Worm (Caenorhabditis elegans) whole organism, L4 larva: ENCODE measurements around the gene slc-25A18.1.

Experiments used
- D1046.2 ChIP-seq: fragments of 200-800 bp; sonication (Bioruptor generic); IDR thresholded peaks from 2 replicates; pipeline ENCODE4 v1.3.6; 2022; ENCODE audit warnings: missing genetic modification characterization, missing compliant biosample characterization
- F26F4.8 ChIP-seq: fragments of 200-800 bp; sonication (Bioruptor generic); conservative IDR thresholded peaks from 2 replicates; pipeline ENCODE4 v1.3.6; 2022; ENCODE audit warnings: missing genetic modification characterization, missing compliant biosample characterization
- F49E8.2 ChIP-seq: sonication (generic microtip); optimal IDR thresholded peaks from 2 replicates; lab custom pipeline; 2016; ENCODE audit warnings: missing compliant biosample characterization, mild to moderate bottlenecking, missing genetic modification characterization, borderline replicate concordance
- R02D3.7 ChIP-seq: fragments of 150-350 bp; sonication (generic microtip); optimal IDR thresholded peaks from 3 replicates; lab custom pipeline; 2014; ENCODE audit warnings: missing biosample characterization, missing genetic modification characterization
- ZK337.2 ChIP-seq: fragments of 200-800 bp; sonication (Bioruptor generic); IDR thresholded peaks from 2 replicates; pipeline ENCODE4 v1.3.6; 2022; ENCODE audit warnings: missing genetic modification reagents, missing genetic modification characterization, missing compliant biosample characterization
- ZK546.5 ChIP-seq, 2 experiments: sonication (generic microtip); optimal IDR thresholded peaks; 2 replicates each; lab custom pipeline; 2017; ENCODE audit warnings: missing biosample characterization in 2 of 2, missing genetic modification characterization in 2 of 2
- aha-1 ChIP-seq: fragments of 150-350 bp; peaks from one replicate; lab custom pipeline; 2014; ENCODE audit warnings: missing biosample characterization, missing genetic modification characterization
- aly-2 ChIP-seq: sonication (generic microtip); optimal IDR thresholded peaks from 2 replicates; lab custom pipeline; 2018; ENCODE audit warnings: missing biosample characterization, missing genetic modification characterization
- arid-1 ChIP-seq: fragments of 200-800 bp; sonication (Bioruptor generic); conservative IDR thresholded peaks from 2 replicates; pipeline ENCODE4 v1.3.6; 2022; ENCODE audit warnings: missing genetic modification reagents, missing genetic modification characterization, missing compliant biosample characterization
- ceh-20 ChIP-seq: fragments of 200-800 bp; sonication (Bioruptor generic); IDR thresholded peaks from 2 replicates; pipeline ENCODE4 v1.3.6; 2022; ENCODE audit warnings: missing genetic modification reagents, missing genetic modification characterization, missing compliant biosample characterization
- ceh-28 ChIP-seq: fragments of 150-350 bp; optimal IDR thresholded peaks from 2 replicates; lab custom pipeline; 2014; ENCODE audit warnings: missing biosample characterization, missing genetic modification reagents, missing genetic modification characterization
- ceh-32 ChIP-seq: sonication (generic microtip); optimal IDR thresholded peaks from 2 replicates; lab custom pipeline; 2016; ENCODE audit warnings: mild to moderate bottlenecking, missing genetic modification characterization, missing compliant biosample characterization; ENCODE audit not compliant: poor library complexity
- ces-1 ChIP-seq: fragments of 150-350 bp; sonication (generic microtip); optimal IDR thresholded peaks from 4 replicates; lab custom pipeline; 2014; ENCODE audit warnings: missing biosample characterization, missing genetic modification reagents, missing genetic modification characterization
- daf-19 ChIP-seq: fragments of 200-800 bp; sonication (Bioruptor generic); conservative IDR thresholded peaks from 2 replicates; pipeline ENCODE4 v1.3.6; 2022; ENCODE audit warnings: missing genetic modification characterization, missing compliant biosample characterization
- daf-8 ChIP-seq: fragments of 200-800 bp; sonication (Bioruptor generic); IDR thresholded peaks from 2 replicates; pipeline ENCODE4 v1.3.6; 2022; ENCODE audit warnings: missing genetic modification characterization, missing compliant biosample characterization
- egl-27 ChIP-seq: sonication (generic microtip); optimal IDR thresholded peaks from 3 replicates; lab custom pipeline; 2017; ENCODE audit warnings: missing biosample characterization, missing genetic modification reagents, missing genetic modification characterization
- egl-43 ChIP-seq: fragments of 200-800 bp; sonication (Bioruptor generic); IDR thresholded peaks from 2 replicates; pipeline ENCODE4 v1.3.6; 2022; ENCODE audit warnings: missing genetic modification reagents, missing genetic modification characterization, missing compliant biosample characterization
- fos-1 ChIP-seq: fragments of 150-350 bp; optimal IDR thresholded peaks from 2 replicates; lab custom pipeline; 2014; ENCODE audit warnings: missing biosample characterization, missing genetic modification characterization
- hif-1 ChIP-seq, 2 experiments: sonication (generic microtip); optimal IDR thresholded peaks; 2 replicates each; lab custom pipeline; 2016 to 2017; ENCODE audit warnings: missing compliant biosample characterization in 2 of 2, missing genetic modification characterization in 2 of 2, missing genetic modification reagents in 2 of 2, missing genotype in 2 of 2, mild to moderate bottlenecking in 1 of 2
- hlh-30 ChIP-seq: sonication (generic microtip); optimal IDR thresholded peaks from 2 replicates; lab custom pipeline; 2017; ENCODE audit warnings: antibody characterized with exemption, mild to moderate bottlenecking, missing genetic modification characterization, missing compliant biosample characterization; ENCODE audit not compliant: insufficient read depth
- hmg-1.1 ChIP-seq: fragments of 200-800 bp; sonication (Bioruptor generic); IDR thresholded peaks from 2 replicates; pipeline ENCODE4 v1.3.6; 2022; ENCODE audit warnings: missing genetic modification reagents, missing genetic modification characterization, missing compliant biosample characterization
- lin-29 ChIP-seq: fragments of 200-800 bp; sonication (Bioruptor generic); IDR thresholded peaks from 2 replicates; pipeline ENCODE4 v1.3.6; 2022; ENCODE audit warnings: missing genetic modification reagents, missing genetic modification characterization, missing compliant biosample characterization
- lin-38 ChIP-seq: fragments of 200-800 bp; sonication (Bioruptor generic); IDR thresholded peaks from 2 replicates; pipeline ENCODE4 v1.3.6; 2022; ENCODE audit warnings: missing genetic modification reagents, missing genetic modification characterization, missing compliant biosample characterization
- madf-9 ChIP-seq: fragments of 200-800 bp; sonication (Bioruptor generic); conservative IDR thresholded peaks from 2 replicates; pipeline ENCODE4 v1.3.6; 2022; ENCODE audit warnings: missing genetic modification reagents, missing genetic modification characterization, missing compliant biosample characterization
- mep-1 ChIP-seq: fragments of 150-350 bp; sonication (generic microtip); optimal IDR thresholded peaks from 3 replicates; lab custom pipeline; 2014; ENCODE audit warnings: missing biosample characterization, missing genetic modification characterization
- mes-2 ChIP-seq: sonication (generic microtip); optimal IDR thresholded peaks from 2 replicates; lab custom pipeline; 2016; ENCODE audit warnings: missing genotype, mild to moderate bottlenecking, missing genetic modification characterization, missing compliant biosample characterization; ENCODE audit not compliant: poor library complexity, severe bottlenecking
- mxl-3 ChIP-seq: fragments of 200-800 bp; sonication (Bioruptor generic); optimal IDR thresholded peaks from 2 replicates; lab custom pipeline; 2018; ENCODE audit warnings: mild to moderate bottlenecking, missing genetic modification characterization, missing compliant biosample characterization
- nhr-11 ChIP-seq: fragments of 150-350 bp; optimal IDR thresholded peaks from 2 replicates; lab custom pipeline; 2014; ENCODE audit warnings: missing biosample characterization, missing genetic modification characterization
- nhr-28 ChIP-seq: fragments of 150-350 bp; optimal IDR thresholded peaks from 2 replicates; lab custom pipeline; 2014; ENCODE audit warnings: missing biosample characterization, missing genetic modification characterization
- nhr-41 ChIP-seq: fragments of 200-800 bp; sonication (Bioruptor generic); IDR thresholded peaks from 2 replicates; pipeline ENCODE4 v1.3.6; 2022; ENCODE audit warnings: missing genetic modification reagents, missing genetic modification characterization, missing compliant biosample characterization
- nhr-48 ChIP-seq: sonication (generic microtip); optimal IDR thresholded peaks from 2 replicates; lab custom pipeline; 2016; ENCODE audit warnings: mild to moderate bottlenecking, missing genetic modification characterization, missing compliant biosample characterization
- nhr-6 ChIP-seq: fragments of 150-350 bp; optimal IDR thresholded peaks from 2 replicates; lab custom pipeline; 2014; ENCODE audit warnings: missing biosample characterization, missing genetic modification characterization
- nhr-76 ChIP-seq: fragments of 150-350 bp; optimal IDR thresholded peaks from 2 replicates; lab custom pipeline; 2014; ENCODE audit warnings: missing biosample characterization, missing genetic modification characterization
- php-3 ChIP-seq: fragments of 200-800 bp; sonication (Bioruptor generic); IDR thresholded peaks from 2 replicates; pipeline ENCODE4 v1.3.6; 2022; ENCODE audit warnings: missing genetic modification reagents, missing genetic modification characterization, missing compliant biosample characterization
- pqm-1 ChIP-seq: sonication (generic microtip); optimal IDR thresholded peaks from 2 replicates; lab custom pipeline; 2017; ENCODE audit warnings: missing biosample characterization, missing genetic modification characterization
- rbr-2 ChIP-seq: sonication (generic microtip); optimal IDR thresholded peaks from 2 replicates; lab custom pipeline; 2016; ENCODE audit warnings: missing genotype, missing genetic modification characterization, missing compliant biosample characterization
- sdz-12 ChIP-seq: fragments of 200-800 bp; sonication (Bioruptor generic); optimal IDR thresholded peaks from 2 replicates; lab custom pipeline; 2018; ENCODE audit warnings: mild to moderate bottlenecking, missing genetic modification characterization, missing compliant biosample characterization
- snpc-4 ChIP-seq: fragments of 150-350 bp; optimal IDR thresholded peaks from 2 replicates; lab custom pipeline; 2014; ENCODE audit warnings: missing biosample characterization, missing genetic modification characterization
- spr-3 ChIP-seq: fragments of 200-800 bp; sonication (Bioruptor generic); optimal IDR thresholded peaks from 2 replicates; lab custom pipeline; 2018; ENCODE audit warnings: mild to moderate bottlenecking, missing genetic modification characterization, missing compliant biosample characterization
- unc-130 ChIP-seq: sonication (generic microtip); optimal IDR thresholded peaks from 2 replicates; lab custom pipeline; 2016; ENCODE audit warnings: missing genetic modification reagents, missing genetic modification characterization, missing compliant biosample characterization
- unc-62 ChIP-seq, 3 experiments: fragments of 150-350 bp in 1 of 3; sonication (generic microtip); optimal IDR thresholded peaks in 2 of 3; peaks in 1 of 3; 1 replicate in 1 of 3; 2 replicates in 2 of 3; lab custom pipeline; 2014 to 2017; ENCODE audit warnings: missing biosample characterization in 3 of 3, missing genetic modification characterization in 3 of 3, missing genetic modification reagents in 3 of 3, missing genotype in 1 of 3
- vab-7 ChIP-seq: fragments of 200-800 bp; sonication (Bioruptor generic); IDR thresholded peaks from 2 replicates; pipeline ENCODE4 v1.3.6; 2022; ENCODE audit warnings: missing genetic modification reagents, missing genetic modification characterization, missing compliant biosample characterization
- zip-2 ChIP-seq: fragments of 150-350 bp; optimal IDR thresholded peaks from 2 replicates; lab custom pipeline; 2014; ENCODE audit warnings: missing biosample characterization, missing genetic modification characterization
- ztf-7 ChIP-seq: fragments of 150-350 bp; optimal IDR thresholded peaks from 2 replicates; lab custom pipeline; 2014; ENCODE audit warnings: missing biosample characterization, missing genetic modification characterization

slc-25A18.1 gene

ce11 chrX:15047541-15047940, 43.8 kb upstream of the slc-25A18.1 start:
- TF ChIP-seq unc-62 (GFP tag; optimal IDR thresholded peaks at IDR 0.05 in 1 of 2; lab: Kevin White, UChicago) (peak in 1 of 2 experiments; percentile 57), unc-62 (tag; optimal IDR thresholded peaks at IDR 0.05; lab: Kevin White, UChicago) (no peak), rbr-2 (tag; lab: Kevin White, UChicago) (no peak), hmg-1.1 (GFP tag; lab: Robert Waterston, UW) (no peak), lin-38 (GFP tag; lab: Robert Waterston, UW) (no peak), aha-1 (tag; lab: Kevin White, UChicago) (peak; percentile 98)
- TF ChIP-seq, all 104 proteins: peak for 2

ce11 chrX:15045401-15045800, 41.7 kb upstream of the slc-25A18.1 start:
- TF ChIP-seq R02D3.7 (tag; lab: Kevin White, UChicago) = peak; percentile 50
- no peak for TF ChIP-seq nhr-41
- peak; percentile 13 for TF ChIP-seq mes-2 (tag; lab: Kevin White, UChicago)
- peak; percentile 42 for TF ChIP-seq hlh-30

ce11 chrX:15042549-15042948, 38.8 kb upstream of the slc-25A18.1 start:
- TF ChIP-seq mes-2 (tag; lab: Kevin White, UChicago) = no peak
- no peak for TF ChIP-seq nhr-6 (tag; lab: Kevin White, UChicago)
- TF ChIP-seq hif-1 (tag; optimal IDR thresholded peaks at IDR 0.05; lab: Kevin White, UChicago) = no peak
- no peak for TF ChIP-seq ZK546.5 (tag; optimal IDR thresholded peaks at IDR 0.05; lab: Kevin White, UChicago)
- no peak for TF ChIP-seq ceh-28 (tag; lab: Kevin White, UChicago)
- TF ChIP-seq sdz-12 (GFP tag; lab: Kevin White, UChicago) = no peak
- TF ChIP-seq unc-130 (GFP tag; lab: Kevin White, UChicago) = no peak
- TF ChIP-seq lin-29 = no peak
- TF ChIP-seq fos-1 (tag; lab: Kevin White, UChicago) = no peak
- no peak for TF ChIP-seq aly-2 (tag; lab: Kevin White, UChicago)
- TF ChIP-seq hmg-1.1 (GFP tag; lab: Robert Waterston, UW) = no peak
- TF ChIP-seq arid-1 (GFP tag; lab: Robert Waterston, UW) = no peak
- no peak for TF ChIP-seq snpc-4 (tag; lab: Kevin White, UChicago)
- TF ChIP-seq ceh-20 = no peak
- no peak for TF ChIP-seq nhr-76 (tag; lab: Kevin White, UChicago)
- TF ChIP-seq mxl-3 = no peak
- no peak for TF ChIP-seq madf-9 (GFP tag; lab: Robert Waterston, UW)
- TF ChIP-seq egl-43 (GFP tag; lab: Robert Waterston, UW) = no peak
- no peak for TF ChIP-seq ztf-7 (tag; lab: Kevin White, UChicago)

DNA sequence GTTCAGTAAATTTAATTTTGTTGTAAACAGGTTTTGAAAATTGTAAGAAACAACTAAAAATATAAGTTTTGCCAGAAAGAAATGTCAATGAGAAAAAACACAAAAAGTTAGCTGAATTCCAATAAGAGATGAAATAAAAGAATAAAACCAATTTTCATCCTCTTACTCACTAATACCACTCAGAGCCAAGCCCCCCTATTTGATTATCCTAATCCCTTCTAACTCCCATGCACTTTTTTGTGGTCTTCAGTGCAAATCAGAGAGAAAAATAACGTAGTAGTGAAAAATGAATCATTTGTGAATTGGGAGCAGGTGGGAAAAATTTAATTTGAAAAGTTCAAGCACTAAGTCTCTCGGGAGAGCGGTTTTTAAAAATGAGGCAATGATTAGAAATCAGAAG, 37.6 kb upstream of the slc-25A18.1 start:
- TF ChIP-seq ces-1 (GFP tag; lab: Kevin White, UChicago) = peak; percentile 37
- no peak for TF ChIP-seq zip-2

DNA sequence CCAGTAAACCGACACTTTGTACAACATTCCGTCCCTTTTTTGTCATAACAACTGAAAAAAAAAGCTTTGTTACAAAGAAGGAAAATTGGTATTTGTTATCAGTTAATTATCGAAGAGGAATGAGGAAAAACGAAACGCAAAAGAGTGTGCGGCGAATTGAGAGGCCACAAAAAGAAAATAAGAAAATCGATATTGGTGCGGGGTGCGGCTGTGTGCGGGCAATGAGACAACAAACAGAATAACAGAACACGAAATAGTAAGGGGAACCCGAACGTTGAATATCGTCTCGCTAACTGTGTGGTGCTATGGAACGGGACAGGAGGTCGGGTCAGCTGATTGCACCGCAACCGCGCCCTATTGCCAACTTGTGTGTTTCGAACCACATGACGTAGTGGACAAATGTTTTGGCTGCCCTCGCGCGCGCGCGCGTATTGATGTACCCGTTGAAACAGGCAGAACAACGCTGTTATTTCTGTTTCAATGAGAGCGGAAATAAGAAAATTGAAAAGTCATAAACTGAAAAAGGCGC, 36.9 kb upstream of the slc-25A18.1 start, which contains the start of gene C18B12.4:
TSS of gene C18B12.4 (minus strand) at position 51 of the 529 bp plus-strand sequence.
- TF ChIP-seq D1046.2 (GFP tag; lab: Robert Waterston, UW) = no peak
- no peak for TF ChIP-seq F49E8.2
- TF ChIP-seq hmg-1.1 (GFP tag; lab: Robert Waterston, UW) = peak; percentile 94
- TF ChIP-seq nhr-11 (tag; lab: Kevin White, UChicago) = peak; percentile 95
- no peak for TF ChIP-seq ceh-32 (tag; lab: Kevin White, UChicago)
- TF ChIP-seq daf-19 (GFP tag; lab: Robert Waterston, UW) = no peak
- no peak for TF ChIP-seq F26F4.8
- TF ChIP-seq daf-8 (GFP tag; lab: Robert Waterston, UW) = no peak
- TF ChIP-seq nhr-28 = peak; percentile 93
- TF ChIP-seq php-3 (GFP tag; lab: Robert Waterston, UW) = peak; percentile 55; the same call in 1 of the 2 replicates
- no peak for TF ChIP-seq egl-27 (tag; lab: Kevin White, UChicago)
- TF ChIP-seq nhr-48 (tag; lab: Kevin White, UChicago) = peak; percentile 76
- peak; percentile 93 for TF ChIP-seq mep-1
- peak; percentile 68 for TF ChIP-seq vab-7 (GFP tag; lab: Robert Waterston, UW)
- TF ChIP-seq spr-3 (GFP tag; lab: Kevin White, UChicago) = no peak
- TF ChIP-seq pqm-1 (tag; lab: Kevin White, UChicago) = peak; percentile 54
- no peak for TF ChIP-seq ZK546.5 (tag; optimal IDR thresholded peaks at IDR 0.05; lab: Kevin White, UChicago)
- no peak for TF ChIP-seq ZK337.2 (GFP tag; lab: Robert Waterston, UW)
